Fruit fly (Drosophila melanogaster) whole organism, adult: ENCODE results near the gene CG13247.
A peak's percentile ranks its signal among the peaks of the same experiment; 100 is the strongest.

Source experiments
- CG11617 ChIP-seq: fragments of 200-800 bp; sonication (Bioruptor generic); optimal IDR thresholded peaks from 2 replicates; lab custom pipeline; 2017; ENCODE audit warnings: mild to moderate bottlenecking, missing biosample characterization, missing genetic modification reagents, missing genetic modification characterization
- CG12768 ChIP-seq: fragments of 200-800 bp; sonication (Bioruptor generic); optimal IDR thresholded peaks from 2 replicates; lab custom pipeline; 2017; ENCODE audit warnings: missing biosample characterization, missing genetic modification characterization, mild to moderate bottlenecking, moderate library complexity, missing genetic modification reagents
- CG14711 ChIP-seq: fragments of 200-800 bp; sonication (Bioruptor generic); optimal IDR thresholded peaks from 2 replicates; lab custom pipeline; 2018; ENCODE audit warnings: missing biosample characterization, mild to moderate bottlenecking, missing genetic modification characterization, moderate library complexity
- CG1620 ChIP-seq: fragments of 200-800 bp; sonication (Bioruptor generic); optimal IDR thresholded peaks from 2 replicates; lab custom pipeline; 2016; ENCODE audit warnings: missing biosample characterization, missing genetic modification characterization
- CG33017 ChIP-seq: fragments of 200-800 bp; sonication (Bioruptor generic); optimal IDR thresholded peaks from 2 replicates; lab custom pipeline; 2018; ENCODE audit warnings: missing biosample characterization, mild to moderate bottlenecking, missing genetic modification characterization, moderate library complexity
- CG5204 ChIP-seq: fragments of 200-800 bp; sonication (Bioruptor generic); optimal IDR thresholded peaks from 2 replicates; lab custom pipeline; 2016; ENCODE audit warnings: missing biosample characterization, missing genetic modification characterization
- CG7045 ChIP-seq: fragments of 200-800 bp; sonication (Bioruptor generic); optimal IDR thresholded peaks from 2 replicates; lab custom pipeline; 2017; ENCODE audit warnings: missing biosample characterization, mild to moderate bottlenecking, missing genetic modification characterization
- CG7101 ChIP-seq: fragments of 200-800 bp; sonication (Bioruptor generic); optimal IDR thresholded peaks from 2 replicates; lab custom pipeline; 2018; ENCODE audit warnings: missing biosample characterization, mild to moderate bottlenecking, missing genetic modification characterization, moderate library complexity
- Clk ChIP-seq: fragments of 200-800 bp; sonication (Bioruptor generic); optimal IDR thresholded peaks from 2 replicates; lab custom pipeline; 2017; ENCODE audit warnings: missing biosample characterization, missing genetic modification characterization
- Crg-1 ChIP-seq: fragments of 200-800 bp; sonication (Bioruptor generic); optimal IDR thresholded peaks from 2 replicates; lab custom pipeline; 2016; ENCODE audit warnings: missing biosample characterization, missing genetic modification characterization
- Hr96 ChIP-seq: fragments of 200-800 bp; sonication (Bioruptor generic); optimal IDR thresholded peaks from 2 replicates; lab custom pipeline; 2016; ENCODE audit warnings: missing biosample characterization, missing genetic modification characterization
- Mnt ChIP-seq: fragments of 200-800 bp; sonication (Bioruptor generic); optimal IDR thresholded peaks from 2 replicates; lab custom pipeline; 2016; ENCODE audit warnings: missing biosample characterization, mild to moderate bottlenecking, missing genetic modification characterization
- bab1 ChIP-seq: fragments of 200-800 bp; sonication (Bioruptor generic); optimal IDR thresholded peaks from 3 replicates; lab custom pipeline; 2019; ENCODE audit warnings: missing biosample characterization, mild to moderate bottlenecking, missing genetic modification characterization, moderate library complexity
- cic ChIP-seq: fragments of 200-800 bp; sonication (Bioruptor generic); optimal IDR thresholded peaks from 2 replicates; lab custom pipeline; 2017; ENCODE audit warnings: missing biosample characterization, mild to moderate bottlenecking, missing genetic modification characterization, moderate library complexity
- cnc ChIP-seq, 2 experiments: fragments of >200 bp; optimal IDR thresholded peaks; 2 replicates each; lab custom pipeline; 2017
- kay ChIP-seq: fragments of 200-800 bp; sonication (Bioruptor generic); peaks from one replicate; lab custom pipeline; 2016; ENCODE audit warnings: missing biosample characterization, missing genetic modification characterization, borderline replicate concordance
- ovo ChIP-seq: fragments of 200-800 bp; sonication (Bioruptor generic); optimal IDR thresholded peaks from 2 replicates; lab custom pipeline; 2016; ENCODE audit warnings: missing biosample characterization, missing genetic modification characterization
- pad ChIP-seq: fragments of 200-800 bp; sonication (Bioruptor generic); optimal IDR thresholded peaks from 3 replicates; lab custom pipeline; 2017; ENCODE audit warnings: missing biosample characterization, missing genetic modification characterization, mild to moderate bottlenecking, moderate library complexity, missing genetic modification reagents
- tj ChIP-seq: fragments of 200-800 bp; sonication (Bioruptor generic); optimal IDR thresholded peaks from 3 replicates; lab custom pipeline; 2017; ENCODE audit warnings: missing biosample characterization, mild to moderate bottlenecking, missing genetic modification characterization, moderate library complexity
- toe ChIP-seq: fragments of 200-800 bp; sonication (Bioruptor generic); optimal IDR thresholded peaks from 2 replicates; lab custom pipeline; 2016; ENCODE audit warnings: missing biosample characterization, missing genetic modification characterization

The CG13247 gene

dm6 chr3L:20370013-20370412, at the start of gene CG13247:
Gene CG13247, plus strand, starts transcription at chr3L:20370313.
- TF ChIP-seq bab1 (no peak), Hr96 (GFP tag; lab: Kevin White, UChicago) (no peak), kay (GFP tag; lab: Kevin White, UChicago) (no peak)

dm6 chr3L:20320652-20321051, 49.5 kb upstream of the CG13247 start, which contains the start of gene Spn77Bb:
Gene Spn77Bb, plus strand, starts transcription at chr3L:20320952.
- TF ChIP-seq toe (GFP tag; lab: Kevin White, UChicago): no peak
- no peak for TF ChIP-seq CG1620 (GFP tag; lab: Kevin White, UChicago)
- no peak for TF ChIP-seq Crg-1 (GFP tag; lab: Kevin White, UChicago)
- TF ChIP-seq Mnt (GFP tag; lab: Kevin White, UChicago): no peak
- no peak for TF ChIP-seq Hr96 (GFP tag; lab: Kevin White, UChicago)
- TF ChIP-seq CG5204 (GFP tag; lab: Kevin White, UChicago): no peak
- TF ChIP-seq Clk (GFP tag; lab: Kevin White, UChicago): no peak
- TF ChIP-seq CG33017: no peak
- no peak for TF ChIP-seq pad (GFP tag; lab: Kevin White, UChicago)

dm6 chr3L:20342334-20342733, 27.8 kb upstream of the CG13247 start, which contains the start of gene Spn77Bc:
Gene Spn77Bc, plus strand, starts transcription at chr3L:20342634.
- TF ChIP-seq tj (GFP tag; lab: Kevin White, UChicago) (no peak), CG11617 (GFP tag; lab: Kevin White, UChicago) (no peak), Crg-1 (GFP tag; lab: Kevin White, UChicago) (no peak), cic (GFP tag; lab: Kevin White, UChicago) (no peak), cnc (optimal IDR thresholded peaks at IDR 0.05; lab: Kevin White, UChicago) (no peak), bab1 (no peak), CG7045 (GFP tag; lab: Kevin White, UChicago) (no peak), CG14711 (no peak), CG12768 (no peak), CG33017 (no peak), pad (GFP tag; lab: Kevin White, UChicago) (no peak), ovo (no peak), CG7101 (tag; lab: Kevin White, UChicago) (no peak), Clk (GFP tag; lab: Kevin White, UChicago) (no peak)

- TF ChIP-seq cnc (optimal IDR thresholded peaks at IDR 0.05; lab: Kevin White, UChicago): no peak
- peak; percentile 66 for TF ChIP-seq Crg-1 (GFP tag; lab: Kevin White, UChicago)
- TF ChIP-seq toe (GFP tag; lab: Kevin White, UChicago): no peak
- no peak for TF ChIP-seq CG5204 (GFP tag; lab: Kevin White, UChicago)
- TF ChIP-seq Hr96 (GFP tag; lab: Kevin White, UChicago): peak; percentile 37
- TF ChIP-seq CG12768: peak; percentile 48
- no peak for TF ChIP-seq cic (GFP tag; lab: Kevin White, UChicago)
- peak; percentile 76 for TF ChIP-seq CG1620 (GFP tag; lab: Kevin White, UChicago)
- peak; percentile 36 for TF ChIP-seq CG33017
- TF ChIP-seq CG11617 (GFP tag; lab: Kevin White, UChicago): peak; percentile 67
- TF ChIP-seq pad (GFP tag; lab: Kevin White, UChicago): no peak
- TF ChIP-seq Mnt (GFP tag; lab: Kevin White, UChicago): peak; percentile 93
- peak; percentile 52 for TF ChIP-seq ovo
- peak; percentile 52 for TF ChIP-seq tj (GFP tag; lab: Kevin White, UChicago)
- peak; percentile 82 for TF ChIP-seq CG7101 (tag; lab: Kevin White, UChicago)
- peak; percentile 73 for TF ChIP-seq bab1
- peak; percentile 65 for TF ChIP-seq CG7045 (GFP tag; lab: Kevin White, UChicago)
- no peak for TF ChIP-seq kay (GFP tag; lab: Kevin White, UChicago)
- TF ChIP-seq Clk (GFP tag; lab: Kevin White, UChicago): peak; percentile 9
- peak; percentile 79 for TF ChIP-seq CG14711
These were observed 22.1 kb upstream of the CG13247 start, which contains the start of the genes Rbbp5 and eRF1 for dm6 chr3L:20347762-20348580. Gene Rbbp5, minus strand, starts transcription at chr3L:20347942. Gene eRF1, plus strand, starts transcription at chr3L:20348355.

dm6 chr3L:20348581-20349093, 21.5 kb upstream of the CG13247 start:
- TF ChIP-seq CG7045 (GFP tag; lab: Kevin White, UChicago) (no peak), pad (GFP tag; lab: Kevin White, UChicago) (peak; percentile 93)

dm6 chr3L:20349333-20349924, 20.7 kb upstream of the CG13247 start:
- peak; percentile 52 for TF ChIP-seq Mnt (GFP tag; lab: Kevin White, UChicago)
- no peak for TF ChIP-seq CG33017
- TF ChIP-seq kay (GFP tag; lab: Kevin White, UChicago): peak; percentile 92
- no peak for TF ChIP-seq CG7101 (tag; lab: Kevin White, UChicago)
